Worm (Caenorhabditis elegans) whole organism, young adult: ENCODE results near the gene sdz-10.

Source experiments
- F22D6.2 ChIP-seq: sonication (generic microtip); optimal IDR thresholded peaks from 2 replicates; lab custom pipeline; 2016; ENCODE audit warnings: mild to moderate bottlenecking, missing genetic modification characterization, missing compliant biosample characterization
- F23B12.7 ChIP-seq: sonication (generic microtip); optimal IDR thresholded peaks from 2 replicates; lab custom pipeline; 2017; ENCODE audit warnings: missing genetic modification characterization, mild to moderate bottlenecking, missing compliant biosample characterization, antibody characterized with exemption, moderate library complexity; ENCODE audit not compliant: insufficient read depth
- F57C9.4 ChIP-seq: sonication (generic microtip); optimal IDR thresholded peaks from 2 replicates; lab custom pipeline; 2017; ENCODE audit warnings: mild to moderate bottlenecking, missing genetic modification characterization, missing compliant biosample characterization
- K11D2.4 ChIP-seq: fragments of 200-800 bp; sonication (Bioruptor generic); IDR thresholded peaks from 2 replicates; pipeline ENCODE4 v1.3.6; 2022; ENCODE audit warnings: missing genetic modification reagents, missing genetic modification characterization, missing compliant biosample characterization
- T26A5.8 ChIP-seq: sonication (generic microtip); optimal IDR thresholded peaks from 2 replicates; lab custom pipeline; 2016; ENCODE audit warnings: missing genetic modification characterization, missing compliant biosample characterization
- Y56A3A.18 ChIP-seq: fragments of 200-800 bp; sonication (Bioruptor generic); IDR thresholded peaks from 2 replicates; pipeline ENCODE4 v1.3.6; 2022; ENCODE audit warnings: missing genetic modification reagents, missing genetic modification characterization, missing compliant biosample characterization
- aptf-3 ChIP-seq: fragments of 200-800 bp; sonication (Bioruptor generic); IDR thresholded peaks from 2 replicates; pipeline ENCODE4 v1.3.6; 2022; ENCODE audit warnings: missing genetic modification characterization, missing compliant biosample characterization
- atf-7 ChIP-seq: sonication (generic microtip); optimal IDR thresholded peaks from 2 replicates; lab custom pipeline; 2017; ENCODE audit warnings: mild to moderate bottlenecking, missing genetic modification characterization, missing compliant biosample characterization
- bed-2 ChIP-seq: fragments of 200-800 bp; sonication (Bioruptor generic); IDR thresholded peaks from 2 replicates; pipeline ENCODE4 v1.3.6; 2022; ENCODE audit warnings: missing genetic modification reagents, missing genetic modification characterization, missing compliant biosample characterization
- cebp-1 ChIP-seq, 2 experiments: fragments of 200-800 bp in 1 of 2; sonication (Bioruptor generic) in 1 of 2; sonication (generic microtip) in 1 of 2; IDR thresholded peaks in 1 of 2; optimal IDR thresholded peaks in 1 of 2; 2 replicates each; pipeline versions ENCODE4 v1.3.6 to Lab custom; 2017 to 2022; ENCODE audit warnings: missing compliant biosample characterization in 2 of 2, missing genetic modification characterization in 2 of 2, mild to moderate bottlenecking in 1 of 2, missing genetic modification reagents in 1 of 2, moderate library complexity in 1 of 2
- chd-7 ChIP-seq: sonication (generic microtip); optimal IDR thresholded peaks from 2 replicates; lab custom pipeline; 2016; ENCODE audit warnings: mild to moderate bottlenecking, missing genetic modification characterization, moderate library complexity, missing compliant biosample characterization
- die-1 ChIP-seq: sonication (generic microtip); optimal IDR thresholded peaks from 2 replicates; lab custom pipeline; 2016; ENCODE audit warnings: missing genotype, mild to moderate bottlenecking, missing genetic modification characterization, missing compliant biosample characterization
- dox-1 ChIP-seq: fragments of 200-800 bp; sonication (Bioruptor generic); IDR thresholded peaks from 2 replicates; pipeline ENCODE4 v1.3.6; 2022; ENCODE audit warnings: missing genetic modification reagents, missing genetic modification characterization, missing compliant biosample characterization
- egl-44 ChIP-seq: fragments of 200-800 bp; sonication (Bioruptor generic); IDR thresholded peaks from 2 replicates; pipeline ENCODE4 v1.3.6; 2022; ENCODE audit warnings: missing genetic modification reagents, missing genetic modification characterization, missing compliant biosample characterization
- ekl-4 ChIP-seq: fragments of 200-800 bp; sonication (Bioruptor generic); IDR thresholded peaks from 2 replicates; pipeline ENCODE4 v1.3.6; 2022; ENCODE audit warnings: missing genetic modification reagents, missing genetic modification characterization, missing compliant biosample characterization
- fkh-3 ChIP-seq: sonication (generic microtip); optimal IDR thresholded peaks from 2 replicates; lab custom pipeline; 2016; ENCODE audit warnings: mild to moderate bottlenecking, missing genetic modification characterization, missing compliant biosample characterization
- hmg-1.2 ChIP-seq: fragments of 200-800 bp; sonication (Bioruptor generic); IDR thresholded peaks from 2 replicates; pipeline ENCODE4 v1.3.6; 2022; ENCODE audit warnings: missing genetic modification reagents, missing genetic modification characterization, missing compliant biosample characterization
- hsf-1 ChIP-seq: fragments of 200-800 bp; sonication (Bioruptor generic); IDR thresholded peaks from 2 replicates; pipeline ENCODE4 v1.3.6; 2022; ENCODE audit warnings: missing genetic modification reagents, missing genetic modification characterization, missing compliant biosample characterization
- let-607 ChIP-seq, 2 experiments: fragments of 200-800 bp in 1 of 2; sonication (Bioruptor generic) in 1 of 2; sonication (generic microtip) in 1 of 2; optimal IDR thresholded peaks; 2 replicates each; lab custom pipeline; 2016 to 2018; ENCODE audit warnings: mild to moderate bottlenecking in 2 of 2, missing compliant biosample characterization in 2 of 2, missing genetic modification characterization in 2 of 2, moderate library complexity in 2 of 2, missing genotype in 1 of 2
- lin-26 ChIP-seq: fragments of 200-800 bp; sonication (Bioruptor generic); IDR thresholded peaks from 2 replicates; pipeline ENCODE4 v1.3.6; 2022; ENCODE audit warnings: missing genetic modification reagents, missing genetic modification characterization, missing compliant biosample characterization
- lin-35 ChIP-seq, 3 experiments: fragments of 150-350 bp in 2 of 3; sonication (generic microtip) in 1 of 3; optimal IDR thresholded peaks; 2 replicates each; lab custom pipeline; 2014 to 2018; ENCODE audit warnings: missing biosample characterization in 3 of 3, missing genetic modification characterization in 3 of 3, missing genetic modification reagents in 3 of 3
- lin-40 ChIP-seq: sonication (generic microtip); optimal IDR thresholded peaks from 2 replicates; lab custom pipeline; 2016; ENCODE audit warnings: missing genetic modification characterization, mild to moderate bottlenecking, missing compliant biosample characterization, missing genotype, missing genetic modification reagents
- lsl-1 ChIP-seq: fragments of 200-800 bp; sonication (Bioruptor generic); optimal IDR thresholded peaks from 2 replicates; lab custom pipeline; 2018; ENCODE audit warnings: mild to moderate bottlenecking, missing genetic modification characterization, moderate library complexity, missing compliant biosample characterization
- mcd-1 ChIP-seq: fragments of 200-800 bp; sonication (Bioruptor generic); IDR thresholded peaks from 2 replicates; pipeline ENCODE4 v1.3.6; 2022; ENCODE audit warnings: missing genetic modification reagents, missing genetic modification characterization, missing compliant biosample characterization
- mel-28 ChIP-seq: sonication (generic microtip); optimal IDR thresholded peaks from 2 replicates; lab custom pipeline; 2016; ENCODE audit warnings: borderline replicate concordance, mild to moderate bottlenecking, missing genetic modification characterization, missing compliant biosample characterization
- mes-4 ChIP-seq: sonication (generic microtip); optimal IDR thresholded peaks from 2 replicates; lab custom pipeline; 2016; ENCODE audit warnings: missing genotype, missing genetic modification characterization, missing compliant biosample characterization
- nfyb-1 ChIP-seq: fragments of 200-800 bp; sonication (Bioruptor generic); IDR thresholded peaks from 2 replicates; pipeline ENCODE4 v1.3.6; 2022; ENCODE audit warnings: missing genetic modification reagents, missing genetic modification characterization, missing compliant biosample characterization
- nhr-27 ChIP-seq: fragments of 200-800 bp; sonication (Bioruptor generic); optimal IDR thresholded peaks from 2 replicates; lab custom pipeline; 2018; ENCODE audit warnings: mild to moderate bottlenecking, missing genetic modification characterization, moderate library complexity, missing compliant biosample characterization
- nhr-80 ChIP-seq: sonication (generic microtip); optimal IDR thresholded peaks from 2 replicates; lab custom pipeline; 2016; ENCODE audit warnings: missing genetic modification characterization, missing compliant biosample characterization
- snpc-1.1 ChIP-seq: sonication (generic microtip); optimal IDR thresholded peaks from 2 replicates; lab custom pipeline; 2017; ENCODE audit warnings: missing genetic modification characterization, mild to moderate bottlenecking, missing compliant biosample characterization, antibody characterized with exemption, moderate library complexity, missing genotype, missing genetic modification reagents; ENCODE audit not compliant: insufficient read depth
- somi-1 ChIP-seq: fragments of 200-800 bp; sonication (Bioruptor generic); optimal IDR thresholded peaks from 2 replicates; lab custom pipeline; 2018; ENCODE audit warnings: mild to moderate bottlenecking, missing genetic modification characterization, missing compliant biosample characterization
- sptf-2 ChIP-seq: fragments of 200-800 bp; sonication (Bioruptor generic); optimal IDR thresholded peaks from 2 replicates; lab custom pipeline; 2018; ENCODE audit warnings: mild to moderate bottlenecking, missing genetic modification characterization, missing compliant biosample characterization
- tbp1 ChIP-seq: fragments of 200-800 bp; sonication (Bioruptor generic); optimal IDR thresholded peaks from 2 replicates; lab custom pipeline; 2018; ENCODE audit warnings: mild to moderate bottlenecking, missing genetic modification characterization, missing compliant biosample characterization
- xnd-1 ChIP-seq: sonication (generic microtip); optimal IDR thresholded peaks from 2 replicates; lab custom pipeline; 2016; ENCODE audit warnings: missing genotype, missing genetic modification reagents, missing genetic modification characterization, missing compliant biosample characterization
- zfh-2 ChIP-seq: fragments of 200-800 bp; sonication (Bioruptor generic); conservative IDR thresholded peaks from 2 replicates; pipeline ENCODE4 v1.3.6; 2022; ENCODE audit warnings: missing genetic modification reagents, missing genetic modification characterization, missing compliant biosample characterization
- zim-3 ChIP-seq: sonication (generic microtip); optimal IDR thresholded peaks from 2 replicates; lab custom pipeline; 2017; ENCODE audit warnings: mild to moderate bottlenecking, missing genetic modification characterization, moderate library complexity, missing compliant biosample characterization
- ztf-26 ChIP-seq: sonication (generic microtip); optimal IDR thresholded peaks from 2 replicates; lab custom pipeline; 2017; ENCODE audit warnings: missing genetic modification characterization, missing compliant biosample characterization

The sdz-10 gene

DNA sequence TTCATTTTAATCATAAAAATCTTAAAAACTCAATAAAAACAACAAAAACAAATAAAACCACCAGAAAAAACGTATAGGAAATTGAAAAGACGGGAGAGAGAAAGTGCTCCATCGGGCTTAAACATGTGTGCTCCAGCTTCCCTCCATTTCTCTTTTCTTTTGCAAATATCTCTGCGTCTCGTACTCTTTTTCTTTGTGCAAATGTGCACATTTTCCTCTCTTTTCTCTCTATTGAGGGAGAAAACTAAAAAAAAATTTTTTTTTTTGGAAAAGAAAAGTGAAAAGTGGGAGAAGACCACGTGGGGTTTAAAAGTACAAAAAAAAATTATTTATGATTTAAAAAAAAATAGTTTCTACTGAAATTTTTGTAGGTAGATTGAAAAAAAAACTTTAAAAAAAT, 32.2 kb upstream of the sdz-10 start:
- peak; percentile 36 for TF ChIP-seq F23B12.7 (tag; lab: Kevin White, UChicago)
- TF ChIP-seq cebp-1 (GFP tag; IDR thresholded peaks at IDR 0.05; lab: Robert Waterston, UW) = no peak
- TF ChIP-seq cebp-1 (tag; optimal IDR thresholded peaks at IDR 0.05; lab: Kevin White, UChicago) = peak; percentile 2
- no peak for TF ChIP-seq snpc-1.1 (tag; lab: Kevin White, UChicago)
- TF ChIP-seq somi-1 = peak; percentile 45
- no peak for TF ChIP-seq F22D6.2 (tag; lab: Kevin White, UChicago)
- peak; percentile 33; the same call in 1 of the 2 replicates for TF ChIP-seq hmg-1.2
- no peak for TF ChIP-seq F57C9.4 (tag; lab: Kevin White, UChicago)
- TF ChIP-seq lsl-1 (GFP tag; lab: Kevin White, UChicago) = no peak
- TF ChIP-seq sptf-2 (GFP tag; lab: Kevin White, UChicago) = no peak
- no peak for TF ChIP-seq nfyb-1
- no peak for TF ChIP-seq hsf-1 (GFP tag; lab: Robert Waterston, UW)

DNA sequence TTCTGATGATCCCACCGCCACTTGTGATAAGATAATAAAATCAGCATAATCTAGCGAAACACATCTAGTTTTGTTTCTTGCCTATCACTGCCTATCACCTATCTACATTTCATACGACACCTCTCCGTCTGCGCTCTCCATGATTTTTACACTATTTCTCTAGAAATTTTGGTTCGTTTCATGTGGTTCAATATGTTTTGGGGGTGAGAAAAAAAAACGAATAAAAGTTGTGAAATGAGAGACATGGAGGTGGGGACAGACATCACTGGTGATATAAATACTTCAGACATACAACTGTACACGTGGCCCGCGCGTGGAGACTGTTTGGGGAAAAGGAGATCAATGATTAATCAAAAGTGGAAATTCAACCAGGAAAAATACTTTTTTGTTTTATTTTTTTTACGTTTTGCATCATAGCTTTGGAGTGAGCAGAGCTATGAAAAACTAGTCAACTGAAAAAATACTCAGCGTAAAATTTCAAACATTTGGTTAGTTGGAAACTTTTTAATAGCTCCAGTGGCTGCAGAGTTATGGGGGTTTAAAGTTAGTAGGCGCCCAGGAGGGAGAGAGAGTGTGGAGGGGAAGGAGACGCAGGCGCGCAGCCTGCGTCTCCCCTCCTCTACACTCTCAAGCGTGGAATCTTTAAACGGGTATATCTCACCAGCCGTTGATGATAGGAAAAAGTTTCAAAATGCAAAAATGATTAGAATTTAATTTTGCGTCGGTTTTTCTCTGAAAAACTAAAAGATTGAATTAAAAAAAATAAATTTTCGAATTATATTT, 30.9 kb upstream of the sdz-10 start:
- TF ChIP-seq F57C9.4 (tag; lab: Kevin White, UChicago) (no peak), mes-4 (tag; lab: Kevin White, UChicago) (no peak), T26A5.8 (tag; lab: Kevin White, UChicago) (no peak), mel-28 (tag; lab: Kevin White, UChicago) (no peak), nhr-80 (peak; percentile 75), cebp-1 (GFP tag; IDR thresholded peaks at IDR 0.05; lab: Robert Waterston, UW) (no peak), cebp-1 (tag; optimal IDR thresholded peaks at IDR 0.05; lab: Kevin White, UChicago) (peak; percentile 44), hmg-1.2 (peak; percentile 91), aptf-3 (no peak)

DNA sequence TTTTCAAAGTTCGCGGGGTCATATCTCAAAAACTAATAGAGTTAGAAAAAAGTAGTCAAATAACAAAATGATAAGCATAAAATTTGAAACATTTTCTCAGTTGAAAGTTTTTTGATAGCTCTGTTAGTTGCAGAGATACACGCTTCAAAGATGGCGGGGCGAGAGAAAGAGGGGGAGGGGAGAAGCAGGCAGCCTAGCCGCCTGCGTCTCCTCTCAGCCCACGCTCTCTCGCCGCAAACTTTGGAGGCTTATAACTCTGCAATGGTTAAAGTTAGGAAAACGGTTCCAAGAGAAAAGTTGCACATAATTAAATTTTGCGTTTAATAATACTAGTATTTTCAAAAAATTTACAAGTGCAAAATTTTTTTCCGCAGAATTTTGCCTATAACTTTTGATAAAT, 29.7 kb upstream of the sdz-10 start:
- TF ChIP-seq hmg-1.2 (peak; percentile 55), ekl-4 (GFP tag; lab: Robert Waterston, UW) (no peak), zim-3 (tag; lab: Kevin White, UChicago) (no peak), zfh-2 (GFP tag; lab: Robert Waterston, UW) (peak; percentile 58; the same call in 1 of the 2 replicates), fkh-3 (tag; lab: Kevin White, UChicago) (no peak)

DNA sequence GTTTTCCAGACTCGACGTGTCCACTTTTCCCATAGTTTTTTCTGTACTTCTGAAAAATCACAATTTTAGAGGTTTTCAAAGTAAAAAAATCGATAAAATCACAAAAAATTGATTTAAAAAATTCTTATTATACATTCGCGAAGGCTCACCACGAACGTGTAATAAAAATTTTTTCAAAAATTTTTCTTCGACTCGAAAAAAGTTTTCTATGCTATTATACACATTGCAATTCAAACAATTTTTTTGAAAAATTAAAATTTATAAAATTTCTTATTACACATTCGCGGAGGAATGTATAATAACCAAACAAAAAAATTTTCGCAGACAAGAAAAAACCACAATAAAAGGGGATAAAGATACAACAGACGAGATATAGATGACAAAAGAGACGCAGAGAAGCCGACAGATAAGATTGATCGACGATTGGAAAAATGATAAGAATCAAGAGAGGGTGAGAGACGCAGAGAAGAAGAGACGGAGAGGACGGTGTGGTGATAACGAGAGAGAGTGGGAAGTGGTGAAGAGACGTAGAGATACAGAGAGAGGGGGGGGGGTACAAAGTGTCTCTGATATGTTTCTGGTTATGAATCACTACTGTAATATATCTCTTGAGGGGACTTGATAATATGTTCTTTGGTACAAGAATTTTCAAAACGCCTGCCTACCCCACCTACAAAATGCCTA, 28.6 kb upstream of the sdz-10 start, which contains the start of gene nhr-119:
nhr-119 (minus strand) TSS at position 51 of the 684 bp plus-strand sequence.
- no peak for TF ChIP-seq snpc-1.1 (tag; lab: Kevin White, UChicago)
- TF ChIP-seq F22D6.2 (tag; lab: Kevin White, UChicago) = peak; percentile 33
- TF ChIP-seq chd-7 = peak; percentile 5
- no peak for TF ChIP-seq die-1 (tag; lab: Kevin White, UChicago)
- TF ChIP-seq mcd-1 (GFP tag; lab: Robert Waterston, UW) = peak; percentile 57
- peak; percentile 82 for TF ChIP-seq hmg-1.2
- no peak for TF ChIP-seq xnd-1 (tag; lab: Kevin White, UChicago)
- no peak for TF ChIP-seq egl-44
- TF ChIP-seq nfyb-1 = 0 out of 2 replicates have a peak, but pooled peaks have one; percentile 24
- TF ChIP-seq K11D2.4 = no peak
- TF ChIP-seq let-607 (tag; optimal IDR thresholded peaks at IDR 0.05; lab: Kevin White, UChicago) = peak in 1 of 2 experiments; percentile 42
- 0 out of 2 replicates have a peak, but pooled peaks have one; percentile 38 for TF ChIP-seq ekl-4 (GFP tag; lab: Robert Waterston, UW)
- peak in 1 of 3 experiments; percentile 41 for TF ChIP-seq lin-35 (GFP tag; optimal IDR thresholded peaks at IDR 0.05; lab: Kevin White, UChicago)
- no peak for TF ChIP-seq bed-2
- TF ChIP-seq ztf-26 = peak; percentile 61
- no peak for TF ChIP-seq cebp-1 (GFP tag; IDR thresholded peaks at IDR 0.05; lab: Robert Waterston, UW)
- TF ChIP-seq cebp-1 (tag; optimal IDR thresholded peaks at IDR 0.05; lab: Kevin White, UChicago) = peak; percentile 42
- no peak for TF ChIP-seq nhr-27
- TF ChIP-seq nhr-80 = peak; percentile 67
- no peak for TF ChIP-seq lin-26 (GFP tag; lab: Robert Waterston, UW)
- TF ChIP-seq Y56A3A.18 (GFP tag; lab: Robert Waterston, UW) = no peak
- peak; percentile 15 for TF ChIP-seq tbp1 (GFP tag; lab: Kevin White, UChicago)
- TF ChIP-seq atf-7 (tag; lab: Kevin White, UChicago) = peak; percentile 23
- peak; percentile 48; the same call in 1 of the 2 replicates for TF ChIP-seq dox-1 (GFP tag; lab: Robert Waterston, UW)
- TF ChIP-seq lin-40 = peak; percentile 75
- TF ChIP-seq lsl-1 (GFP tag; lab: Kevin White, UChicago) = no peak
